Fruit fly (Drosophila melanogaster) whole organism, larva: ENCODE data around the gene ZC3H3.

Experiments
- noc ChIP-seq: fragments of 200-800 bp; sonication (Bioruptor generic); optimal IDR thresholded peaks from 3 replicates; lab custom pipeline; 2019; ENCODE audit warnings: missing biosample characterization, mild to moderate bottlenecking, missing genetic modification characterization, moderate library complexity

The ZC3H3 gene

dm6 chr3L:8509567-8510109, at the start of gene ZC3H3, which contains the start of gene Pus7:
ZC3H3 (minus strand) TSS chr3L:8509763.
Pus7 (plus strand) TSS chr3L:8510003.
- no peak for TF ChIP-seq noc (tag; lab: Kevin White, UChicago)

dm6 chr3L:8557018-8557417, 47.5 kb upstream of the ZC3H3 start:
- TF ChIP-seq noc (tag; lab: Kevin White, UChicago): no peak

dm6 chr3L:8554024-8554642, 44.6 kb upstream of the ZC3H3 start:
- no peak for TF ChIP-seq noc (tag; lab: Kevin White, UChicago)

- TF ChIP-seq noc (tag; lab: Kevin White, UChicago): peak; percentile 22
Measured at dm6 chr3L:8553125-8553524, 43.6 kb upstream of the ZC3H3 start.

dm6 chr3L:8550836-8551235, 41.3 kb upstream of the ZC3H3 start:
- TF ChIP-seq noc (tag; lab: Kevin White, UChicago): no peak

dm6 chr3L:8549183-8549890, 39.8 kb upstream of the ZC3H3 start:
- no peak for TF ChIP-seq noc (tag; lab: Kevin White, UChicago)

dm6 chr3L:8547104-8547523, 37.6 kb upstream of the ZC3H3 start:
- TF ChIP-seq noc (tag; lab: Kevin White, UChicago): peak; percentile 88

dm6 chr3L:8546355-8546771, 36.8 kb upstream of the ZC3H3 start:
- TF ChIP-seq noc (tag; lab: Kevin White, UChicago): peak; percentile 37

dm6 chr3L:8545473-8545872, 35.9 kb upstream of the ZC3H3 start:
- TF ChIP-seq noc (tag; lab: Kevin White, UChicago): peak; percentile 10

dm6 chr3L:8544710-8545109, 35.1 kb upstream of the ZC3H3 start, which contains the start of gene rhea:
rhea (plus strand) TSS chr3L:8545001.
- no peak for TF ChIP-seq noc (tag; lab: Kevin White, UChicago)

dm6 chr3L:8543866-8544265, 34.3 kb upstream of the ZC3H3 start:
- TF ChIP-seq noc (tag; lab: Kevin White, UChicago): no peak

- no peak for TF ChIP-seq noc (tag; lab: Kevin White, UChicago)
Measured at dm6 chr3L:8542213-8542612, 32.6 kb upstream of the ZC3H3 start.

- no peak for TF ChIP-seq noc (tag; lab: Kevin White, UChicago)
Measured at dm6 chr3L:8541669-8542068, 32.1 kb upstream of the ZC3H3 start.

- no peak for TF ChIP-seq noc (tag; lab: Kevin White, UChicago)
Measured at dm6 chr3L:8540509-8540908, 30.9 kb upstream of the ZC3H3 start.

- TF ChIP-seq noc (tag; lab: Kevin White, UChicago): no peak
Measured at dm6 chr3L:8538355-8538754, 28.8 kb upstream of the ZC3H3 start.

dm6 chr3L:8536387-8536786, 26.8 kb upstream of the ZC3H3 start:
- no peak for TF ChIP-seq noc (tag; lab: Kevin White, UChicago)
